Fruit fly (Drosophila melanogaster): ENCODE data around the gene CG15563.

CG15563 gene

DNA sequence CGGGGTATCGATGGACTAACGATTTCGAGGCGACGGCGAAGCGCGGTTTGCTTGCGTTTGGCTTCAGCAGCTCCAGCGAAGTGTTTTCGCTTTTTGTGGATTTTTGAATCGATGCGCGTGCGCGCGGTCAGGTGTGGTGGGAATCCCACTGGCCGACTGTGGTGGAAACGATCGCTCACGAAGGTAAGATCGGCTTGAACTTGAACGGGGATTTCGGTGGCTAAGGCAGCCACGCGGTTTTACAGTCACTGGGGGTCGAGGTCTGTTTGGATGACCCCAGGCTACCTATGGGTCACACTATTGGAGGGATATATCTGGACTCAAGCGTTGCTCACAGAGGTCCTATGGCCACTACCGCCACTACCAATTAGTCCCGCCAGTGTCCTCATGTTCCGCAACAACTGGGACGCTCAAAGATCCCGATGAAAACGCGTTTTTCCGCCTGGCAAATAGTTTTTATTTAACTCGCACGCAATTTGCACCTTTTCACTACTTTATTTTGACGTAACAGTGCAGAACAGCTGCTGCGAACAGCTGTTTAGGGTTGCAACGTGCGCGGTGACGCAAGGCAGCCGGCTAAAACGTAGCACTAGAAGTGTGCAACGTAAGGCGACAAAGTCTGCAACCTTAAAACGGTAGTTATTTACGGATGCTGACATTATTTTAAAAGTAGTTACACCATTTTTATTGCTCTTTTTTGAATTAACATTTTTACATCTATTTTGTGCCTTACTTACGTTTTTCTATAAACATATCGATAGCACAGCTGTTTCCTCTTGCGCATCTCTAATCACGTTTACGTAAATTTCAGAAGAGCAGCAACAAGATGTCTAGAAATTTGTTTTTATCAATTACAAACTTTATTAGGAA is 20.2 kb upstream of the CG15563 start, which contains the start of the genes qless and mRpL32 (continued):
- TF ChIP-seq sna (GFP tag; IDR thresholded peaks at IDR 0.05; ENCODE audit: partially characterized antibody) (peak; percentile 77), CG1603 (tag; optimal IDR thresholded peaks at IDR 0.05) (peak; percentile 57), CG13424 (tag; optimal IDR thresholded peaks at IDR 0.05) (peak; percentile 45), CG10979 (tag; optimal IDR thresholded peaks at IDR 0.05) (peak; percentile 22), CG8944 (GFP tag; optimal IDR thresholded peaks at IDR 0.05) (peak; percentile 72), CG31224 (GFP tag; IDR thresholded peaks at IDR 0.05) (peak; percentile 71), gce (GFP tag; IDR thresholded peaks at IDR 0.05) (peak; percentile 39; the same call in 1 of the 3 replicates), pros (GFP tag; optimal IDR thresholded peaks at IDR 0.05) (no peak), ttk (GFP tag; IDR thresholded peaks at IDR 0.05) (peak; percentile 70), fd102C (GFP tag; optimal IDR thresholded peaks at IDR 0.05) (no peak), CG9609 (GFP tag; optimal IDR thresholded peaks at IDR 0.05) (peak; percentile 26), Dref (GFP tag; IDR thresholded peaks at IDR 0.05) (peak; percentile 59), HHEX (GFP tag; optimal IDR thresholded peaks at IDR 0.05) (no peak), CG10147 (GFP tag; optimal IDR thresholded peaks at IDR 0.05) (peak; percentile 38), ro (GFP tag; IDR thresholded peaks at IDR 0.05) (no peak), ATbp (GFP tag; optimal IDR thresholded peaks at IDR 0.05) (no peak), aop (GFP tag; IDR thresholded peaks at IDR 0.05) (no peak), dimm (GFP tag; IDR thresholded peaks at IDR 0.05) (no peak; the same call in 1 of the 2 replicates), gro (GFP tag; optimal IDR thresholded peaks at IDR 0.05) (peak; percentile 86), sisA (GFP tag; IDR thresholded peaks at IDR 0.05) (peak; percentile 59), sr (GFP tag; IDR thresholded peaks at IDR 0.05) (peak; percentile 31; the same call in 1 of the 3 replicates), danr (GFP tag; IDR thresholded peaks at IDR 0.05) (no peak), Opbp (GFP tag; IDR thresholded peaks at IDR 0.05; ENCODE audit: partially characterized antibody) (peak; percentile 24; the same call in 1 of the 3 replicates), MESR4 (GFP tag; optimal IDR thresholded peaks at IDR 0.05) (peak; percentile 15), CG17829 (tag; optimal IDR thresholded peaks at IDR 0.05) (peak; percentile 87), Med (GFP tag) (peak; percentile 94), B-H2 (GFP tag; optimal IDR thresholded peaks at IDR 0.05) (peak; percentile 30), cwo (GFP tag; optimal IDR thresholded peaks at IDR 0.05) (no peak), ftz-f1 (GFP tag; optimal IDR thresholded peaks at IDR 0.05) (no peak), CG1233 (GFP tag; optimal IDR thresholded peaks at IDR 0.05) (no peak), slbo (GFP tag; IDR thresholded peaks at IDR 0.05) (peak; percentile 60; the same call in 1 of the 2 replicates), disco-r (GFP tag; optimal IDR thresholded peaks at IDR 0.05) (no peak), stc (GFP tag; IDR thresholded peaks at IDR 0.05) (peak; percentile 75), Sry-β (GFP tag; optimal IDR thresholded peaks at IDR 0.05) (peak; percentile 21), sima (GFP tag; optimal IDR thresholded peaks at IDR 0.05) (no peak), ap (GFP tag; IDR thresholded peaks at IDR 0.05) (no peak), CG15696 (tag; optimal IDR thresholded peaks at IDR 0.05) (peak; percentile 56), CG7357 (GFP tag; IDR thresholded peaks at IDR 0.05) (peak; percentile 70; the same call in 2 of the 3 replicates), CG11696 (GFP tag; IDR thresholded peaks at IDR 0.05) (peak; percentile 50; the same call in 1 of the 2 replicates), gsb-n (tag; optimal IDR thresholded peaks at IDR 0.05) (no peak), CG33557 (GFP tag; optimal IDR thresholded peaks at IDR 0.05) (no peak), sim (GFP tag; IDR thresholded peaks at IDR 0.05) (0 out of 2 replicates have a peak, but pooled peaks have one; percentile 36), crc (GFP tag; optimal IDR thresholded peaks at IDR 0.05) (peak; percentile 52), Sox102F (GFP tag; optimal IDR thresholded peaks at IDR 0.05) (peak; percentile 36), CG17186 (GFP tag; optimal IDR thresholded peaks at IDR 0.05) (peak; percentile 78), lov (optimal IDR thresholded peaks at IDR 0.05) (no peak), lov (GFP tag; IDR thresholded peaks at IDR 0.05) (peak; percentile 82), CG17361 (GFP tag; IDR thresholded peaks at IDR 0.05) (peak; percentile 86), sens (GFP tag) (peak; percentile 94)

Data from whole organism, embryonic.